Worm (Caenorhabditis elegans): ENCODE measurements around the gene spp-2.
A peak's percentile ranks its signal among the peaks of the same experiment; 100 is the strongest.

spp-2 gene

DNA sequence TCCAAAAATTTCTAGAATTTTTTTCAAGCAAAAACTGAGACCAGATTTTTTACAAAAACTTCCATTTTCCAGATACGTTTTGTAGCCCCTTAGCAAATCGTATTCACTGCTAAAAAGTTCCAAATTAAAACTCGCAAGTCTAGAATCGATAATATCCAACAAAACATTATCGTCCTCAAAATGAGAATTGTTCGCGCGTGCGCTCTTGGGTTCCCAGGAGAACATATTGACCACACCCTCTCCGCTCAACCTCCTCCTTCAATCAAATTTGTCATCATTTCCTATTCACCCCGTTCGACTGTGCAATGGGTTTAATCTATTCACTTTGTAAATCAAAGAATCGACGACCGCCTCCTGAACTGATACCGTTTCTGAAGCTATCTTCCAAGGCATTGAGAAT lies 4.7 kb downstream of the spp-2 start:
- TF ChIP-seq ztf-11 (tag; optimal IDR thresholded peaks at IDR 0.05): no peak
- TF ChIP-seq nhr-25 (tag; optimal IDR thresholded peaks at IDR 0.05): no peak
- no peak for TF ChIP-seq nhr-76 (tag; optimal IDR thresholded peaks at IDR 0.05)
- TF ChIP-seq lin-39 (tag; optimal IDR thresholded peaks at IDR 0.05): no peak
- no peak for TF ChIP-seq elt-1 (tag; optimal IDR thresholded peaks at IDR 0.05)
- TF ChIP-seq nhr-28 (tag; optimal IDR thresholded peaks at IDR 0.05): no peak
- TF ChIP-seq elt-3 (tag; optimal IDR thresholded peaks at IDR 0.05): no peak

DNA sequence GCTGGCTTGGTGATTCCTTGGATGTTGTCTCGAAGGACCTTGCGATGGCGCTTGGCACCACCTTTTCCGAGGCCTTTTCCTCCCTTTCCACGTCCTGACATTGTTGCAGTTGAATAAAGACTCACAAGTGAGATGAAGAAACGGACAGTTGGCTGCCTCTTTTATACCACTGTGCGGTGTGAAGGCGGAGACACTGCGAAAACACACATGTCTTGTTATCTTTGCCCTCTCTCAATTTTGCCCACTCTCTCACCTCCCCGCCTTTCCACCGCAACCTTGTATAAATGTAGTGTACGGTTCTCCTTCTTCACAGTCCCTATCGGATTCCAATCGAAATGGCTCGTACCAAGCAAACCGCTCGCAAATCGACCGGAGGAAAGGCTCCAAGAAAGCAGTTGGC lies 6.8 kb downstream of the spp-2 start, which contains the start of the genes his-38 and his-40:
his-38 (minus strand) TSS at position 101 of the 400 bp plus-strand sequence.
his-40 (plus strand) TSS at position 336 of the 400 bp plus-strand sequence.
- TF ChIP-seq snpc-4 (tag; optimal IDR thresholded peaks at IDR 0.05): no peak
- TF ChIP-seq mml-1 (tag; optimal IDR thresholded peaks at IDR 0.05): no peak
- TF ChIP-seq elt-2 (tag; optimal IDR thresholded peaks at IDR 0.05): no peak
- TF ChIP-seq tbx-2 (tag; optimal IDR thresholded peaks at IDR 0.05): no peak
- TF ChIP-seq mdl-1 (tag; optimal IDR thresholded peaks at IDR 0.05): no peak
- TF ChIP-seq nfya-1 (tag; optimal IDR thresholded peaks at IDR 0.05; ENCODE audit: insufficient read depth): no peak
- no peak for TF ChIP-seq ceh-82 (tag; optimal IDR thresholded peaks at IDR 0.05)
- no peak for TF ChIP-seq pha-4 (tag; optimal IDR thresholded peaks at IDR 0.05)
- no peak for TF ChIP-seq lsy-12 (tag; optimal IDR thresholded peaks at IDR 0.05)
- no peak for TF ChIP-seq nhr-77 (tag; optimal IDR thresholded peaks at IDR 0.05)
- TF ChIP-seq fos-1 (tag; optimal IDR thresholded peaks at IDR 0.05): no peak
- TF ChIP-seq nhr-67 (tag; optimal IDR thresholded peaks at IDR 0.05): no peak
- no peak for TF ChIP-seq skn-1 (tag; optimal IDR thresholded peaks at IDR 0.05)

DNA sequence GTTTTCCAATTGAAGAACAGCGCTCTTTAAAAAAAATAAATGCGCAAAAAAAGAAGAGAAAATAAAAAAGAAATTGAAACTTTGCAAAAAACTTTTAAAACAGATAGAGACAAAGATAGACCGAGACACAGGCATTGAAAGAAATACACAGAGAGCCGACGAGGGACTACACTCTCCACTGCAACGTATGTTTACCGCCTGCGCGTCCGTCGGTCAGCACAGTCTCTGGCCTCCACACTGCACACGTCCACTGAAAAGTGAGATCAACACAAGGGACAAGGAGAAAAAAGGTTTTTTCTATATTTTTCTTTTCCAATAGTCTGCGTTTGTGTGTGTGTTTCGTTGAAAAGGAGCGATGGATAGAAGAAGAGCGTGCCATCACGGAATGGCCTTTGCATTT lies 10.2 kb downstream of the spp-2 start:
- peak; percentile 12 for TF ChIP-seq mdl-1 (tag; optimal IDR thresholded peaks at IDR 0.05)
- peak; percentile 35 for TF ChIP-seq lin-15B (tag; optimal IDR thresholded peaks at IDR 0.05)
- peak; percentile 1 for TF ChIP-seq R02D3.7 (tag; optimal IDR thresholded peaks at IDR 0.05)
- TF ChIP-seq egl-5 (tag; optimal IDR thresholded peaks at IDR 0.05): no peak
- TF ChIP-seq hmg-11 (tag; optimal IDR thresholded peaks at IDR 0.05): peak; percentile 66
- TF ChIP-seq nhr-67 (tag; optimal IDR thresholded peaks at IDR 0.05): no peak
- TF ChIP-seq pha-4 (tag; optimal IDR thresholded peaks at IDR 0.05): peak; percentile 74
- TF ChIP-seq ceh-28 (tag; optimal IDR thresholded peaks at IDR 0.05): peak; percentile 48
- no peak for TF ChIP-seq unc-39 (tag; optimal IDR thresholded peaks at IDR 0.05)
- TF ChIP-seq egl-27 (tag; optimal IDR thresholded peaks at IDR 0.05): peak; percentile 30
- TF ChIP-seq nfya-1 (tag; optimal IDR thresholded peaks at IDR 0.05; ENCODE audit: insufficient read depth): peak; percentile 72

DNA sequence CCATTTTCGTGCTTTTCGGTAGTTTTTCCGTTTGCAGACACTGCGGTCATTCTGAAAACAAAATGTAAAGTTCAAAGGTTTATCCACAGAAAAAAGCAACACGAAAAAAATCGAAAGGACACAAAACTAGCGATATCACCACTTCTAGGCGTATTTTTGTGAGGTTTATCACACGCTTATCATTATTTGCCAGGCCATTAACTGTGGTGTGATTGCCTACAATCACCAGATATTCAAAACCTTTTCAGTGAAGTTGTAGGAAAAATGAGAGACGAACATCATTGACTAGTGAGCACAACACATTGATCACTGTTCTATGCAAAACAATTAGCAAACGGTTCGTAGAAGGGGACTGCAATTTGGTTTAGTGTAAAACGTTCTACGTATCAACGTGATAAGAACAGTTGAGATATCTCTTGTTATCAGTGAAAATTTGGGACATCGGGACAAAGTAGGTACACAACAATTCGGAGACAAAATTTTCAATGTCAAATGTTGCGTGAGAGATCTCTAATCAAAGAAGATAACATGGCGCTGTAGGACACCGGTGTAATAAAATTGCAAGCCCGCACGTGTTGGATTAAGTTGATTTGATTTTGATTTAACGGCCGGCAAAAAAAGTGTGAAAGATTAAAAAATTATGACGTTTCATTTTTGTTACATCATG lies 11.0 kb downstream of the spp-2 start, which contains the start of gene sur-5:
sur-5 (minus strand) TSS at position 51 of the 667 bp plus-strand sequence.
- no peak for TF ChIP-seq fkh-10 (GFP tag; optimal IDR thresholded peaks at IDR 0.05)
- TF ChIP-seq elt-2 (tag; optimal IDR thresholded peaks at IDR 0.05): peak; percentile 97
- peak in 2 of 3 experiments; percentile 88 to 90 for TF ChIP-seq elt-3 (tag; optimal IDR thresholded peaks at IDR 0.05)
- no peak for TF ChIP-seq egl-27 (tag; optimal IDR thresholded peaks at IDR 0.05)
- peak; percentile 54 for TF ChIP-seq nhr-23 (tag; optimal IDR thresholded peaks at IDR 0.05)
- no peak for TF ChIP-seq ceh-9 (tag; optimal IDR thresholded peaks at IDR 0.05)
- TF ChIP-seq pqm-1 (tag; optimal IDR thresholded peaks at IDR 0.05): peak; percentile 64
- no peak for TF ChIP-seq ceh-82 (tag; optimal IDR thresholded peaks at IDR 0.05)
- TF ChIP-seq ceh-28 (tag; optimal IDR thresholded peaks at IDR 0.05): no peak
- TF ChIP-seq ceh-16 (tag; optimal IDR thresholded peaks at IDR 0.05): no peak
- TF ChIP-seq nhr-25 (tag; optimal IDR thresholded peaks at IDR 0.05): peak; percentile 17

DNA sequence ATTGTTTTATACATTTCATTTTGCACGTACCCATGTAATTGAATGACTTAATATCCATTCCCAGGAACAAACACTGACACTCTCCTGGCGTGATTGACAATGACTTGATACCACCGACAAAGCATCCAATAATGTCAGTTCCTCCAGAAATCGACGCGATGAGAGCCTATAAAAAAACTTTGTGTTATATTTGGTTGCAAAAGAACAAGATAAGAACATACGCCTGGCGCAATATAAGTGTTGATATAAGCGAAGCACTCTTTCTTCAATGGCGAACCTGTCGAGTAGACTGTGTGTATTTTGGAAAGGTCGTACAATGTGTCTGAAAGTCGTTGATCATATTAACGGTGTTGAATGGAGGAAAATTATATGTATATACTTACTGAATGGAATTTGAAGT lies 13.5 kb downstream of the spp-2 start:
- TF ChIP-seq elt-2 (tag; optimal IDR thresholded peaks at IDR 0.05): peak; percentile 62
- no peak for TF ChIP-seq nhr-43 (tag; optimal IDR thresholded peaks at IDR 0.05; ENCODE audit: poor library complexity, severe bottlenecking)
- TF ChIP-seq pqm-1 (tag; optimal IDR thresholded peaks at IDR 0.05): peak; percentile 36
